Worm (Caenorhabditis elegans): ENCODE measurements around the gene F43G6.7.

DNA sequence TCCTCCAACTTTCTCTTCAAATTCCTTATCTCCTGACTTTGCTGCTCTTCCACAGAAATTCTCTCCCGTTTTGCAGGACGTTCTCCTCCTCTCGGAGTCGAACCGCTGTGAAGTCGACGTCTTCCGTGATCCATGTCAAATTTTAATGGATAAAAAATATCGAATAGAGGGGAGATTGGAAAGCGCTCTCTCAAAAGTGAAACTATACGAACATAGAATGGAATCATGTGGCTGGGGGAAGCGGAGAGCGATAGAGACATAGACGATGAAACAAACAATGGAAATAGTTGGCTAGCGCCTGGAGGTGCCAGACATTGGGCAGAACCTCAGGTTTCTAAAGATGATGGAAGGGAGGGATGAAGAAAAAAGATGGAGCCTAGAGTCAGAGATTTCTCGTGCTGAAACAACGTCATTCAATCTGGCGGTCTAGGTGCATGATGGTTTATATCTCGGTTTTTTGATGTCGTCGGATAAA is 3.3 kb downstream of the F43G6.7 start, which contains the start of gene F43G6.8:
- TF ChIP-seq pqm-1 (tag; optimal IDR thresholded peaks at IDR 0.05): no peak
- no peak for TF ChIP-seq ztf-16 (tag; optimal IDR thresholded peaks at IDR 0.05)
- no peak for TF ChIP-seq dve-1 (tag; optimal IDR thresholded peaks at IDR 0.05)
- TF ChIP-seq nfya-1 (tag; optimal IDR thresholded peaks at IDR 0.05): peak; percentile 21
- peak; percentile 14 for TF ChIP-seq ceh-18 (tag; optimal IDR thresholded peaks at IDR 0.05)
- TF ChIP-seq rnt-1 (tag; optimal IDR thresholded peaks at IDR 0.05): no peak
- no peak for TF ChIP-seq fkh-10 (GFP tag; optimal IDR thresholded peaks at IDR 0.05)
- TF ChIP-seq pax-1 (tag; optimal IDR thresholded peaks at IDR 0.05): no peak
